Worm (Caenorhabditis elegans) whole organism, L3 larva: ENCODE data around the gene F33A8.4.

Experiments used
- aly-2 ChIP-seq: fragments of 150-350 bp; optimal IDR thresholded peaks from 2 replicates; lab custom pipeline; 2014; ENCODE audit warnings: missing biosample characterization, missing genetic modification characterization
- ama-1 ChIP-seq: fragments of 150-350 bp; optimal IDR thresholded peaks from 2 replicates; lab custom pipeline; 2018
- elt-3 ChIP-seq, 3 experiments: fragments of 150-350 bp in 1 of 3; sonication (generic microtip) in 2 of 3; optimal IDR thresholded peaks; 2 replicates in 2 of 3; 4 replicates in 1 of 3; lab custom pipeline; 2014 to 2017; ENCODE audit warnings: missing biosample characterization in 3 of 3, missing genetic modification characterization in 3 of 3
- jun-1 ChIP-seq: fragments of 150-350 bp; optimal IDR thresholded peaks from 2 replicates; lab custom pipeline; 2014; ENCODE audit warnings: missing biosample characterization, missing genetic modification reagents, missing genetic modification characterization
- lin-39 ChIP-seq: fragments of 150-350 bp; optimal IDR thresholded peaks from 2 replicates; lab custom pipeline; 2018; ENCODE audit warnings: missing biosample characterization, missing genetic modification reagents, missing genetic modification characterization
- mdl-1 ChIP-seq: fragments of 150-350 bp; optimal IDR thresholded peaks from 2 replicates; lab custom pipeline; 2014; ENCODE audit warnings: missing biosample characterization, missing genetic modification characterization
- nfya-1 ChIP-seq: sonication (generic microtip); optimal IDR thresholded peaks from 2 replicates; lab custom pipeline; 2017; ENCODE audit warnings: missing genetic modification characterization, mild to moderate bottlenecking, missing compliant biosample characterization, antibody characterized with exemption, moderate library complexity; ENCODE audit not compliant: insufficient read depth
- nhr-77 ChIP-seq: fragments of 150-350 bp; optimal IDR thresholded peaks from 2 replicates; lab custom pipeline; 2014; ENCODE audit warnings: missing biosample characterization, missing genetic modification characterization
- unc-62 ChIP-seq: fragments of 150-350 bp; sonication (generic microtip); optimal IDR thresholded peaks from 4 replicates; lab custom pipeline; 2014; ENCODE audit warnings: missing biosample characterization, missing genetic modification reagents, missing genetic modification characterization
- ztf-11 ChIP-seq: fragments of 150-350 bp; optimal IDR thresholded peaks from 2 replicates; lab custom pipeline; 2014; ENCODE audit warnings: missing biosample characterization, missing genetic modification characterization

DNA sequence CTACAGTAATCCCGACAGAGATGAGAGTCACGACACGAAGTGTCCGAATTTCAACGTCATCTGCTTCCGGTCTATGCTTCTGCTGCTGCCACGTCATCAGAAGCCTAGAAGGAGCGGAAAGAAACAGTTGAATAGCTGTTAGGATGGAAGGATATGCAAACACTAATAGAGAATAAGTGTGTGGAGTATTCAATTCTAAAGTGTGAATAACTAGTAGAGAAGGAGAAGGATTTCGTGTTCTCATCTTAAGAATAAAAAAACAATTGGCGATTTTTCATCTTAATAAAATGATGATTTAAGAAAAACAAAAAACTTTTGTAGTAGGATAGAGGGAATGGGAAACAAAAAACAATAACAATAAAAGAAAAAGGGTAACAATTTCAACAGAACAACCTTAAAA lies 3.0 kb downstream of the F33A8.4 start, which contains the start of gene col-83:
- TF ChIP-seq ztf-11 (tag; lab: Kevin White, UChicago) (no peak), aly-2 (tag; lab: Kevin White, UChicago) (no peak), ama-1 (lab: Kevin White, UChicago) (no peak), jun-1 (tag; lab: Kevin White, UChicago) (no peak), lin-39 (tag; lab: Kevin White, UChicago) (no peak), nhr-77 (tag; lab: Kevin White, UChicago) (no peak), unc-62 (GFP tag; lab: Kevin White, UChicago) (no peak), elt-3 (tag; optimal IDR thresholded peaks at IDR 0.05; lab: Kevin White, UChicago) (no peak), mdl-1 (no peak), nfya-1 (tag; lab: Kevin White, UChicago) (no peak)
